Comparison of ENCODE assay signal across 3 fruit fly cellular contexts in genomic region chrX:12670530-12671285, dm6.
A peak's percentile ranks its signal among the peaks of the same experiment; 100 is the strongest.
TF ChIP-seq lines count a peak whose summit lies in the region.

No protein-coding gene starts in this region.

- TF ChIP-seq CTCF in whole organism, embryonic (GFP tag; optimal IDR thresholded peaks at IDR 0.05; lab: Kevin White, UChicago): no peak

TF ChIP-seq in whole organism, embryonic, 481 proteins besides CTCF, POLR2A, EP300 and RAD21 (continues in another document):
- peak; percentile 93 for TF ChIP-seq crol (GFP tag; IDR thresholded peaks at IDR 0.05; lab: Robert Waterston, UW)
- TF ChIP-seq CG3407 (GFP tag; optimal IDR thresholded peaks at IDR 0.05; lab: Kevin White, UChicago): no peak
- TF ChIP-seq bsh (GFP tag; optimal IDR thresholded peaks at IDR 0.05; lab: Kevin White, UChicago): no peak
- no peak for TF ChIP-seq CG15011 (GFP tag; optimal IDR thresholded peaks at IDR 0.05; lab: Kevin White, UChicago)
- TF ChIP-seq Ets65A (GFP tag; lab: Kevin White, UChicago): peak; percentile 66
- TF ChIP-seq CG13894 (tag; optimal IDR thresholded peaks at IDR 0.05; lab: Kevin White, UChicago): peak; percentile 61
- TF ChIP-seq CG4360 (GFP tag; IDR thresholded peaks at IDR 0.05; lab: Robert Waterston, UW): peak; percentile 36; the same call in 1 of the 2 replicates
- TF ChIP-seq mirr (GFP tag; optimal IDR thresholded peaks at IDR 0.05; lab: Kevin White, UChicago): peak; percentile 5
- no peak for TF ChIP-seq Pdp1 (GFP tag; optimal IDR thresholded peaks at IDR 0.05; lab: Kevin White, UChicago)
- TF ChIP-seq kni (GFP tag; optimal IDR thresholded peaks at IDR 0.05; lab: Kevin White, UChicago): peak; percentile 62
- peak; percentile 82 for TF ChIP-seq CG12769 (tag; optimal IDR thresholded peaks at IDR 0.05; lab: Kevin White, UChicago)
- no peak for TF ChIP-seq Hsf (GFP tag; optimal IDR thresholded peaks at IDR 0.05; lab: Kevin White, UChicago)
- no peak for TF ChIP-seq CG4328 (GFP tag; optimal IDR thresholded peaks at IDR 0.05; lab: Kevin White, UChicago)
- no peak for TF ChIP-seq knrl (GFP tag; IDR thresholded peaks at IDR 0.05; lab: Robert Waterston, UW; ENCODE audit: partially characterized antibody)
- TF ChIP-seq pros (GFP tag; optimal IDR thresholded peaks at IDR 0.05; lab: Kevin White, UChicago): peak; percentile 0
- peak in 1 of 2 experiments; percentile 20 for TF ChIP-seq eve (GFP tag; optimal IDR thresholded peaks at IDR 0.05; lab: Kevin White, UChicago)
- TF ChIP-seq CG33557 (GFP tag; optimal IDR thresholded peaks at IDR 0.05; lab: Kevin White, UChicago): no peak
- TF ChIP-seq CG8290 (GFP tag; optimal IDR thresholded peaks at IDR 0.05; lab: Kevin White, UChicago): no peak
- peak in 1 of 2 experiments; percentile 33 for TF ChIP-seq CG8290 (tag; optimal IDR thresholded peaks at IDR 0.05; lab: Kevin White, UChicago)
- TF ChIP-seq pum (GFP tag; optimal IDR thresholded peaks at IDR 0.05; lab: Kevin White, UChicago): no peak
- TF ChIP-seq CG2116 (GFP tag; optimal IDR thresholded peaks at IDR 0.05; lab: Kevin White, UChicago): no peak
- TF ChIP-seq NK7.1 (GFP tag; optimal IDR thresholded peaks at IDR 0.05; lab: Kevin White, UChicago): no peak
- no peak for TF ChIP-seq Atf-2 (GFP tag; optimal IDR thresholded peaks at IDR 0.05; lab: Kevin White, UChicago)
- no peak for TF ChIP-seq CG30020 (tag; optimal IDR thresholded peaks at IDR 0.05; lab: Kevin White, UChicago)
- TF ChIP-seq Gug (GFP tag; IDR thresholded peaks at IDR 0.05; lab: Robert Waterston, UW): no peak
- no peak for TF ChIP-seq Gsc (GFP tag; IDR thresholded peaks at IDR 0.05; lab: Robert Waterston, UW)
- TF ChIP-seq CG34422 (GFP tag; IDR thresholded peaks at IDR 0.05; lab: Robert Waterston, UW): 0 out of 3 replicates have a peak, but pooled peaks have one; percentile 2
- TF ChIP-seq CG10147 (GFP tag; optimal IDR thresholded peaks at IDR 0.05; lab: Kevin White, UChicago): no peak
- TF ChIP-seq CG7786 (GFP tag; optimal IDR thresholded peaks at IDR 0.05; lab: Kevin White, UChicago): no peak
- TF ChIP-seq Blimp-1 (GFP tag; optimal IDR thresholded peaks at IDR 0.05; lab: Kevin White, UChicago): peak; percentile 93

TF ChIP-seq in whole organism, prepupa, 60 proteins besides CTCF, POLR2A, EP300 and RAD21:
- TF ChIP-seq Hr4 (GFP tag; optimal IDR thresholded peaks at IDR 0.05; lab: Kevin White, UChicago): no peak
- TF ChIP-seq Blimp-1 (GFP tag; optimal IDR thresholded peaks at IDR 0.05; lab: Kevin White, UChicago): peak; percentile 2
TF ChIP-seq in whole organism, prepupa: peak in this region for 1.

TF ChIP-seq in whole organism, wandering third instar larva, 38 proteins besides CTCF, POLR2A, EP300 and RAD21:
- TF ChIP-seq Jra (GFP tag; optimal IDR thresholded peaks at IDR 0.05; lab: Kevin White, UChicago) (no peak), lola (GFP tag; optimal IDR thresholded peaks at IDR 0.05; lab: Kevin White, UChicago) (no peak), usp (GFP tag; optimal IDR thresholded peaks at IDR 0.05; lab: Kevin White, UChicago) (no peak), OdsH (GFP tag; optimal IDR thresholded peaks at IDR 0.05; lab: Kevin White, UChicago) (no peak), psq (GFP tag; optimal IDR thresholded peaks at IDR 0.05; lab: Kevin White, UChicago) (peak; percentile 79)

Comparison
In these comparisons a context has a peak if more than half of its experiments do, and no peak if none do; other contexts are left out.
1. Of the 7 proteins assayed by ChIP-seq in both whole organism, embryonic and whole organism, prepupa: peak only in whole organism, embryonic: none; only in whole organism, prepupa: none; in both: Blimp-1; in neither: 6.